Fruit fly (Drosophila melanogaster) whole organism, prepupa: ENCODE data around the gene Pcd.

Experiments used
- Blimp-1 ChIP-seq: fragments of 200-800 bp; sonication (Bioruptor generic); optimal IDR thresholded peaks from 3 replicates; lab custom pipeline; 2017; ENCODE audit warnings: missing biosample characterization, missing genetic modification characterization, mild to moderate bottlenecking, moderate library complexity, missing genetic modification reagents
- CG10631 ChIP-seq: fragments of 200-800 bp; sonication (Bioruptor generic); optimal IDR thresholded peaks from 2 replicates; lab custom pipeline; 2016; ENCODE audit warnings: missing biosample characterization, missing genetic modification characterization
- CG10669 ChIP-seq: fragments of 200-800 bp; sonication (Bioruptor generic); optimal IDR thresholded peaks from 3 replicates; lab custom pipeline; 2018; ENCODE audit warnings: missing biosample characterization, mild to moderate bottlenecking, missing genetic modification characterization, moderate library complexity
- CG11902 ChIP-seq: fragments of 200-800 bp; sonication (Bioruptor generic); optimal IDR thresholded peaks from 3 replicates; lab custom pipeline; 2016; ENCODE audit warnings: missing biosample characterization, missing genetic modification characterization
- CG15336 ChIP-seq: fragments of 200-800 bp; sonication (Bioruptor generic); IDR thresholded peaks from 2 replicates; pipeline ENCODE4 v1.3.6; 2022; ENCODE audit warnings: missing biosample characterization, missing genetic modification characterization
- CG1621 ChIP-seq: fragments of 200-800 bp; sonication (Bioruptor generic); optimal IDR thresholded peaks from 3 replicates; lab custom pipeline; 2018; ENCODE audit warnings: missing biosample characterization, mild to moderate bottlenecking, missing genetic modification characterization
- CG16779 ChIP-seq: fragments of 200-800 bp; sonication (Bioruptor generic); optimal IDR thresholded peaks from 3 replicates; lab custom pipeline; 2017; ENCODE audit warnings: missing biosample characterization, mild to moderate bottlenecking, missing genetic modification characterization
- CG3032 ChIP-seq: fragments of 200-800 bp; optimal IDR thresholded peaks from 2 replicates; lab custom pipeline; 2019; ENCODE audit warnings: missing biosample characterization, mild to moderate bottlenecking, missing genetic modification characterization, moderate library complexity
- CG31627 ChIP-seq: fragments of 200-800 bp; sonication (Bioruptor generic); optimal IDR thresholded peaks from 3 replicates; lab custom pipeline; 2016; ENCODE audit warnings: missing biosample characterization, missing genetic modification characterization
- CG32006 ChIP-seq: fragments of 200-800 bp; sonication (Bioruptor generic); optimal IDR thresholded peaks from 3 replicates; lab custom pipeline; 2017; ENCODE audit warnings: missing biosample characterization, mild to moderate bottlenecking, missing genetic modification characterization
- CG3919 ChIP-seq: fragments of 200-800 bp; sonication (Bioruptor generic); optimal IDR thresholded peaks from 3 replicates; lab custom pipeline; 2016; ENCODE audit warnings: missing biosample characterization, missing genetic modification characterization
- CG4318 ChIP-seq: fragments of 200-800 bp; sonication (Bioruptor generic); optimal IDR thresholded peaks from 3 replicates; lab custom pipeline; 2017; ENCODE audit warnings: missing biosample characterization, mild to moderate bottlenecking, missing genetic modification characterization
- CG6163 ChIP-seq: fragments of 200-800 bp; sonication (Bioruptor generic); IDR thresholded peaks from 3 replicates; pipeline ENCODE4 v1.3.6; 2022; ENCODE audit warnings: missing biosample characterization, missing genetic modification characterization
- CG6792 ChIP-seq: fragments of 200-800 bp; sonication (Bioruptor generic); optimal IDR thresholded peaks from 3 replicates; lab custom pipeline; 2016; ENCODE audit warnings: missing biosample characterization, missing genetic modification characterization
- CG6854 ChIP-seq: fragments of 200-800 bp; sonication (Bioruptor generic); optimal IDR thresholded peaks from 2 replicates; lab custom pipeline; 2017; ENCODE audit warnings: missing biosample characterization, mild to moderate bottlenecking, missing genetic modification characterization
- CG7368 ChIP-seq: fragments of 200-800 bp; sonication (Bioruptor generic); optimal IDR thresholded peaks from 3 replicates; lab custom pipeline; 2016; ENCODE audit warnings: missing biosample characterization, missing genetic modification characterization
- CG8119 ChIP-seq: fragments of 200-800 bp; sonication (Bioruptor generic); IDR thresholded peaks from 3 replicates; pipeline ENCODE4 v1.3.6; 2022; ENCODE audit warnings: missing biosample characterization, missing genetic modification characterization
- CG8319 ChIP-seq: fragments of 200-800 bp; sonication (Bioruptor generic); optimal IDR thresholded peaks from 3 replicates; lab custom pipeline; 2016; ENCODE audit warnings: missing biosample characterization, missing genetic modification characterization
- CG8632 ChIP-seq: fragments of 200-800 bp; sonication (Bioruptor generic); optimal IDR thresholded peaks from 3 replicates; lab custom pipeline; 2016; ENCODE audit warnings: missing biosample characterization, missing genetic modification characterization
- CG9139 ChIP-seq: fragments of 200-800 bp; sonication (Bioruptor generic); optimal IDR thresholded peaks from 3 replicates; lab custom pipeline; 2017; ENCODE audit warnings: missing biosample characterization, mild to moderate bottlenecking, missing genetic modification characterization
- Eip75B ChIP-seq: fragments of 200-800 bp; sonication (Bioruptor generic); optimal IDR thresholded peaks from 3 replicates; lab custom pipeline; 2016; ENCODE audit warnings: missing biosample characterization, missing genetic modification characterization
- Eip78C ChIP-seq: fragments of 200-800 bp; sonication (Bioruptor generic); peaks from one replicate; lab custom pipeline; 2016; ENCODE audit warnings: missing biosample characterization, missing genetic modification characterization
- Gug ChIP-seq: fragments of 200-800 bp; sonication (Bioruptor generic); IDR thresholded peaks from 2 replicates; pipeline ENCODE4 v1.3.6; 2022; ENCODE audit warnings: missing biosample characterization, missing genetic modification characterization
- Hr38 ChIP-seq: sonication (Bioruptor generic); optimal IDR thresholded peaks from 2 replicates; lab custom pipeline; 2016; ENCODE audit warnings: missing biosample characterization, missing genetic modification characterization
- Hr4 ChIP-seq: fragments of 200-800 bp; sonication (Bioruptor generic); optimal IDR thresholded peaks from 3 replicates; lab custom pipeline; 2016; ENCODE audit warnings: missing biosample characterization, missing genetic modification characterization
- Lpt ChIP-seq: fragments of 200-800 bp; sonication (Bioruptor generic); optimal IDR thresholded peaks from 3 replicates; lab custom pipeline; 2016; ENCODE audit warnings: missing biosample characterization, missing genetic modification characterization
- Met ChIP-seq: fragments of 200-800 bp; sonication (Bioruptor generic); optimal IDR thresholded peaks from 3 replicates; lab custom pipeline; 2016; ENCODE audit warnings: missing biosample characterization, missing genetic modification characterization
- Smox ChIP-seq: fragments of 200-800 bp; sonication (Bioruptor generic); optimal IDR thresholded peaks from 3 replicates; lab custom pipeline; 2016; ENCODE audit warnings: missing biosample characterization, missing genetic modification characterization
- Sox102F ChIP-seq: fragments of 200-800 bp; sonication (Bioruptor generic); optimal IDR thresholded peaks from 2 replicates; lab custom pipeline; 2016; ENCODE audit warnings: missing biosample characterization, mild to moderate bottlenecking, missing genetic modification characterization
- Sox14 ChIP-seq: fragments of 200-800 bp; sonication (Bioruptor generic); optimal IDR thresholded peaks from 3 replicates; lab custom pipeline; 2016; ENCODE audit warnings: missing biosample characterization, missing genetic modification characterization
- Sox15 ChIP-seq: fragments of 200-800 bp; sonication (Bioruptor generic); optimal IDR thresholded peaks from 3 replicates; lab custom pipeline; 2016; ENCODE audit warnings: missing biosample characterization, missing genetic modification characterization
- achi ChIP-seq: fragments of 200-800 bp; sonication (Bioruptor generic); optimal IDR thresholded peaks from 3 replicates; lab custom pipeline; 2016; ENCODE audit warnings: missing biosample characterization, missing genetic modification characterization
- acj6 ChIP-seq: fragments of 200-800 bp; sonication (Bioruptor generic); optimal IDR thresholded peaks from 3 replicates; lab custom pipeline; 2016; ENCODE audit warnings: missing biosample characterization, missing genetic modification characterization
- cyc ChIP-seq: fragments of 200-800 bp; sonication (Bioruptor generic); optimal IDR thresholded peaks from 3 replicates; lab custom pipeline; 2016; ENCODE audit warnings: missing biosample characterization, missing genetic modification characterization
- dac ChIP-seq: fragments of 200-800 bp; sonication (Bioruptor generic); optimal IDR thresholded peaks from 2 replicates; lab custom pipeline; 2017; ENCODE audit warnings: missing biosample characterization, mild to moderate bottlenecking, missing genetic modification characterization
- dsx ChIP-seq: fragments of 200-800 bp; optimal IDR thresholded peaks from 3 replicates; lab custom pipeline; 2019; ENCODE audit warnings: missing biosample characterization, mild to moderate bottlenecking, missing genetic modification characterization, moderate library complexity; ENCODE audit not compliant: poor library complexity, severe bottlenecking
- fd59A ChIP-seq: fragments of 200-800 bp; sonication (Bioruptor generic); optimal IDR thresholded peaks from 2 replicates; lab custom pipeline; 2017; ENCODE audit warnings: missing biosample characterization, mild to moderate bottlenecking, missing genetic modification characterization, missing genetic modification reagents
- fd85E ChIP-seq: fragments of 200-800 bp; sonication (Bioruptor generic); optimal IDR thresholded peaks from 3 replicates; lab custom pipeline; 2016; ENCODE audit warnings: missing biosample characterization, missing genetic modification characterization
- fkh ChIP-seq: fragments of 200-800 bp; sonication (Bioruptor generic); optimal IDR thresholded peaks from 3 replicates; lab custom pipeline; 2017; ENCODE audit warnings: missing biosample characterization, mild to moderate bottlenecking, missing genetic modification characterization, moderate library complexity
- lz ChIP-seq: fragments of 200-800 bp; sonication (Bioruptor generic); optimal IDR thresholded peaks from 3 replicates; lab custom pipeline; 2016; ENCODE audit warnings: missing biosample characterization, missing genetic modification characterization
- net ChIP-seq: fragments of 200-800 bp; sonication (Bioruptor generic); optimal IDR thresholded peaks from 3 replicates; lab custom pipeline; 2016; ENCODE audit warnings: missing biosample characterization, missing genetic modification characterization
- pdm3 ChIP-seq: fragments of 200-800 bp; sonication (Bioruptor generic); optimal IDR thresholded peaks from 3 replicates; lab custom pipeline; 2016; ENCODE audit warnings: missing biosample characterization, missing genetic modification characterization
- salr ChIP-seq, 2 experiments: fragments of 200-800 bp; sonication (Bioruptor generic); optimal IDR thresholded peaks; 3 replicates each; lab custom pipeline; 2016 to 2018; ENCODE audit warnings: missing biosample characterization in 2 of 2, missing genetic modification characterization in 2 of 2, mild to moderate bottlenecking in 1 of 2
- ss ChIP-seq, 2 experiments: fragments of 200-800 bp; sonication (Bioruptor generic); optimal IDR thresholded peaks; 2 replicates in 1 of 2; 3 replicates in 1 of 2; lab custom pipeline; 2017 to 2018; ENCODE audit warnings: mild to moderate bottlenecking in 2 of 2, missing biosample characterization in 2 of 2, missing genetic modification characterization in 2 of 2, moderate library complexity in 1 of 2
- svp ChIP-seq: fragments of 200-800 bp; sonication (Bioruptor generic); peaks from one replicate; lab custom pipeline; 2016; ENCODE audit warnings: missing biosample characterization, missing genetic modification characterization
- topi ChIP-seq: fragments of 200-800 bp; sonication (Bioruptor generic); optimal IDR thresholded peaks from 3 replicates; lab custom pipeline; 2016; ENCODE audit warnings: missing biosample characterization, missing genetic modification characterization
- vri ChIP-seq: fragments of 200-800 bp; sonication (Bioruptor generic); optimal IDR thresholded peaks from 3 replicates; lab custom pipeline; 2016; ENCODE audit warnings: missing biosample characterization, mild to moderate bottlenecking, missing genetic modification characterization

The Pcd gene

DNA sequence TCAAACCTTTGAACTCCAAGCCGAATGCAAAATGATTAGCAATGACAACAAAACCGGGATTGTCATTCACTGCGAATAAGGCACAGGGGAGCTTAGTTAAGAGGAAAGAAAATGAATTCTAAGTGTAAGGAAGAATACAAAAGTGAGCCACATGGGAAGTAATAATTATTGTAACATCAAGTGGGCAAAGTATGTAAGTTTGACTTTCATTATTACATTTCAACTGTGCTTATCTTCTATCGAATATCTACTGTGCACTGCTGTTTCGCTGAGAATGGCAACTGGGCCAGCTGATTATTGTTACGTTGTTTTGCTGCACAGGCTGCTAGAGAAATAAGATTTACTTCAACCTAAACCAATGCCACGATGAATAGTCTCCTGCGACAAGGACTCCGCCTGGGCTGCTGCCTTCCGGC, 13.7 kb downstream of the Pcd start, which contains the start of the genes CG7601 and CIA30 (continued):
- TF ChIP-seq dsx (GFP tag; lab: Kevin White, UChicago) (peak; percentile 99), ss (GFP tag; optimal IDR thresholded peaks at IDR 0.05; lab: Kevin White, UChicago) (peak; percentile 96 to 98), Smox (peak; percentile 99), Hr4 (peak; percentile 99), Sox14 (GFP tag; lab: Kevin White, UChicago) (peak; percentile 99), CG10669 (GFP tag; lab: Kevin White, UChicago) (peak; percentile 99), salr (GFP tag; optimal IDR thresholded peaks at IDR 0.05; lab: Kevin White, UChicago) (peak; percentile 96 to 97), CG15336 (GFP tag; lab: Robert Waterston, UW) (peak; percentile 100), topi (GFP tag; lab: Kevin White, UChicago) (peak; percentile 100), fkh (GFP tag; lab: Kevin White, UChicago) (no peak), Met (peak; percentile 99), Hr38 (GFP tag; lab: Kevin White, UChicago) (peak; percentile 98), CG6854 (GFP tag; lab: Kevin White, UChicago) (peak; percentile 97), CG16779 (tag; lab: Kevin White, UChicago) (peak; percentile 95), CG8319 (GFP tag; lab: Kevin White, UChicago) (peak; percentile 99), cyc (GFP tag; lab: Kevin White, UChicago) (peak; percentile 100), CG10631 (GFP tag; lab: Kevin White, UChicago) (peak; percentile 99), CG4318 (GFP tag; lab: Kevin White, UChicago) (peak; percentile 97), CG1621 (tag; lab: Kevin White, UChicago) (peak; percentile 98), Eip78C (peak; percentile 100), net (GFP tag; lab: Kevin White, UChicago) (peak; percentile 98)

dm6 chr3R:29737891-29738290, 14.9 kb downstream of the Pcd start, which contains the start of gene Gnpnat:
Gnpnat (plus strand) TSS chr3R:29738275.
- TF ChIP-seq CG9139 (GFP tag; lab: Kevin White, UChicago) (no peak), CG10669 (GFP tag; lab: Kevin White, UChicago) (peak; percentile 50), CG3919 (GFP tag; lab: Kevin White, UChicago) (peak; percentile 62), achi (peak; percentile 63), acj6 (GFP tag; lab: Kevin White, UChicago) (peak; percentile 60), svp (GFP tag; lab: Kevin White, UChicago) (peak; percentile 51), Hr38 (GFP tag; lab: Kevin White, UChicago) (no peak), CG3032 (tag; lab: Kevin White, UChicago) (peak; percentile 13), CG6792 (GFP tag; lab: Kevin White, UChicago) (peak; percentile 32), Sox102F (GFP tag; lab: Kevin White, UChicago) (peak; percentile 44), CG4318 (GFP tag; lab: Kevin White, UChicago) (peak; percentile 12), CG15336 (GFP tag; lab: Robert Waterston, UW) (no peak), CG8632 (GFP tag; lab: Kevin White, UChicago) (peak; percentile 40), CG1621 (tag; lab: Kevin White, UChicago) (peak; percentile 17), dac (GFP tag; lab: Kevin White, UChicago) (peak; percentile 38), topi (GFP tag; lab: Kevin White, UChicago) (peak; percentile 45), CG8319 (GFP tag; lab: Kevin White, UChicago) (no peak), salr (GFP tag; optimal IDR thresholded peaks at IDR 0.05; lab: Kevin White, UChicago) (no peak), CG32006 (GFP tag; lab: Kevin White, UChicago) (peak; percentile 75), Blimp-1 (GFP tag; lab: Kevin White, UChicago) (no peak), Sox14 (GFP tag; lab: Kevin White, UChicago) (peak; percentile 38), CG6163 (no peak), CG8119 (GFP tag; lab: Robert Waterston, UW) (no peak), pdm3 (GFP tag; lab: Kevin White, UChicago) (peak; percentile 15), CG31627 (GFP tag; lab: Kevin White, UChicago) (peak; percentile 11), Gug (GFP tag; lab: Robert Waterston, UW) (no peak), fd85E (GFP tag; lab: Kevin White, UChicago) (no peak), fd59A (GFP tag; lab: Kevin White, UChicago) (no peak), Hr4 (peak; percentile 62), fkh (GFP tag; lab: Kevin White, UChicago) (no peak), Sox15 (GFP tag; lab: Kevin White, UChicago) (no peak), ss (GFP tag; optimal IDR thresholded peaks at IDR 0.05; lab: Kevin White, UChicago) (peak in 1 of 2 experiments; percentile 52), cyc (GFP tag; lab: Kevin White, UChicago) (peak; percentile 21), Eip75B (GFP tag; lab: Kevin White, UChicago) (peak; percentile 63), Lpt (GFP tag; lab: Kevin White, UChicago) (peak; percentile 25), CG6854 (GFP tag; lab: Kevin White, UChicago) (no peak), vri (peak; percentile 55), lz (GFP tag; lab: Kevin White, UChicago) (peak; percentile 54), CG11902 (GFP tag; lab: Kevin White, UChicago) (peak; percentile 36), CG7368 (GFP tag; lab: Kevin White, UChicago) (no peak), net (GFP tag; lab: Kevin White, UChicago) (peak; percentile 54), dsx (GFP tag; lab: Kevin White, UChicago) (peak; percentile 43)
